Fruit fly (Drosophila melanogaster) whole organism, embryonic: Measurements from ENCODE around the gene ninaE.

ENCODE experiments used
- Ada2b ChIP-seq: fragments of 200-800 bp; sonication (Bioruptor generic); IDR thresholded peaks from 2 replicates; pipeline ENCODE4 v1.3.6; 2022; ENCODE audit warnings: missing biosample characterization, missing genetic modification characterization
- CG10462 ChIP-seq: fragments of 200-800 bp; sonication (Bioruptor generic); optimal IDR thresholded peaks from 2 replicates; lab custom pipeline; 2016; ENCODE audit warnings: missing biosample characterization, missing genetic modification characterization
- CG10543 ChIP-seq: fragments of 200-800 bp; sonication (Bioruptor generic); optimal IDR thresholded peaks from 3 replicates; lab custom pipeline; 2017; ENCODE audit warnings: missing biosample characterization, mild to moderate bottlenecking, missing genetic modification characterization, moderate library complexity
- CG10565 ChIP-seq: fragments of 200-800 bp; sonication (Bioruptor generic); optimal IDR thresholded peaks from 3 replicates; lab custom pipeline; 2016; ENCODE audit warnings: missing biosample characterization, mild to moderate bottlenecking, missing genetic modification characterization
- CG10654 ChIP-seq: fragments of 200-800 bp; sonication (Bioruptor generic); optimal IDR thresholded peaks from 2 replicates; lab custom pipeline; 2016; ENCODE audit warnings: missing biosample characterization, missing genetic modification characterization
- CG11085 ChIP-seq: fragments of 200-800 bp; sonication (Bioruptor generic); IDR thresholded peaks from 2 replicates; pipeline ENCODE4 v1.3.6; 2022; ENCODE audit warnings: missing biosample characterization, missing genetic modification characterization
- CG11247 ChIP-seq: fragments of 200-800 bp; sonication (Bioruptor generic); IDR thresholded peaks from 2 replicates; pipeline ENCODE4 v1.3.6; 2022; ENCODE audit warnings: missing biosample characterization, missing genetic modification characterization
- CG11723 ChIP-seq: fragments of 200-800 bp; sonication (Bioruptor generic); optimal IDR thresholded peaks from 2 replicates; lab custom pipeline; 2017; ENCODE audit warnings: missing biosample characterization, mild to moderate bottlenecking, missing genetic modification characterization
- CG1529 ChIP-seq: fragments of 200-800 bp; sonication (Bioruptor generic); optimal IDR thresholded peaks from 3 replicates; lab custom pipeline; 2018; ENCODE audit warnings: missing biosample characterization, missing genetic modification characterization
- CG18011 ChIP-seq: fragments of 200-800 bp; sonication (Bioruptor generic); optimal IDR thresholded peaks from 2 replicates; lab custom pipeline; 2017; ENCODE audit warnings: missing biosample characterization, missing genetic modification characterization, mild to moderate bottlenecking, moderate library complexity, missing genotype
- CG2116 ChIP-seq: fragments of 200-800 bp; sonication (Bioruptor generic); optimal IDR thresholded peaks from 3 replicates; lab custom pipeline; 2018; ENCODE audit warnings: missing biosample characterization, mild to moderate bottlenecking, missing genetic modification characterization
- CG2202 ChIP-seq: fragments of 200-800 bp; sonication (Bioruptor generic); optimal IDR thresholded peaks from 2 replicates; lab custom pipeline; 2018; ENCODE audit warnings: missing biosample characterization, mild to moderate bottlenecking, missing genetic modification characterization
- CG30431 ChIP-seq: fragments of 200-800 bp; sonication (Bioruptor generic); optimal IDR thresholded peaks from 2 replicates; lab custom pipeline; 2017; ENCODE audit warnings: missing biosample characterization, missing genetic modification characterization
- CG31224 ChIP-seq: fragments of 200-800 bp; sonication (Bioruptor generic); IDR thresholded peaks from 2 replicates; pipeline ENCODE4 v1.3.6; 2022; ENCODE audit warnings: missing biosample characterization, missing genetic modification characterization
- CG4360 ChIP-seq: fragments of 200-800 bp; sonication (Bioruptor generic); IDR thresholded peaks from 2 replicates; pipeline ENCODE4 v1.3.6; 2022; ENCODE audit warnings: missing biosample characterization, missing genetic modification characterization
- CG4707 ChIP-seq: fragments of 200-800 bp; sonication (Bioruptor generic); optimal IDR thresholded peaks from 2 replicates; lab custom pipeline; 2018; ENCODE audit warnings: missing biosample characterization, mild to moderate bottlenecking, missing genetic modification characterization, moderate library complexity
- CG6175 ChIP-seq: fragments of 200-800 bp; sonication (Bioruptor generic); IDR thresholded peaks from 3 replicates; pipeline ENCODE4 v1.3.6; 2022; ENCODE audit warnings: missing biosample characterization, missing genetic modification characterization
- CG6654 ChIP-seq: fragments of 200-800 bp; sonication (Bioruptor generic); optimal IDR thresholded peaks from 2 replicates; lab custom pipeline; 2017; ENCODE audit warnings: missing biosample characterization, mild to moderate bottlenecking, missing genetic modification characterization
- CG6813 ChIP-seq: fragments of 200-800 bp; sonication (Bioruptor generic); optimal IDR thresholded peaks from 2 replicates; lab custom pipeline; 2017; ENCODE audit warnings: missing biosample characterization, missing genetic modification characterization, mild to moderate bottlenecking, moderate library complexity, missing genetic modification reagents
- CG7987 ChIP-seq: fragments of 200-800 bp; sonication (Bioruptor generic); optimal IDR thresholded peaks from 2 replicates; lab custom pipeline; 2018; ENCODE audit warnings: missing biosample characterization, mild to moderate bottlenecking, missing genetic modification characterization, moderate library complexity
- CG9932 ChIP-seq: fragments of 200-800 bp; sonication (Bioruptor generic); IDR thresholded peaks from 2 replicates; pipeline ENCODE4 v1.3.6; 2022; ENCODE audit warnings: missing biosample characterization, missing genetic modification characterization
- Dek ChIP-seq: fragments of 200-800 bp; sonication (Bioruptor generic); optimal IDR thresholded peaks from 3 replicates; lab custom pipeline; 2019; ENCODE audit warnings: missing biosample characterization, mild to moderate bottlenecking, missing genetic modification characterization, moderate library complexity
- E2f2 ChIP-seq: fragments of 200-800 bp; sonication (Bioruptor generic); IDR thresholded peaks from 2 replicates; pipeline ENCODE4 v1.3.6; 2022; ENCODE audit warnings: missing biosample characterization, missing genetic modification characterization
- ERR ChIP-seq: fragments of 200-800 bp; sonication (Bioruptor generic); optimal IDR thresholded peaks from 2 replicates; lab custom pipeline; 2016; ENCODE audit warnings: missing biosample characterization, missing genetic modification characterization
- Nf-YA ChIP-seq: fragments of 200-800 bp; sonication (Bioruptor generic); IDR thresholded peaks from 2 replicates; pipeline ENCODE4 v1.3.6; 2022; ENCODE audit warnings: missing biosample characterization, missing genetic modification characterization
- Pdp1 ChIP-seq, 2 experiments: fragments of 200-800 bp; sonication (Bioruptor generic); optimal IDR thresholded peaks; 3 replicates each; lab custom pipeline; 2016; ENCODE audit warnings: missing biosample characterization in 2 of 2, missing genetic modification characterization in 2 of 2, mild to moderate bottlenecking in 1 of 2, moderate library complexity in 1 of 2
- Ssrp ChIP-seq: fragments of 200-800 bp; sonication (Bioruptor generic); optimal IDR thresholded peaks from 2 replicates; lab custom pipeline; 2018; ENCODE audit warnings: missing biosample characterization, mild to moderate bottlenecking, missing genetic modification characterization, moderate library complexity
- TFAM ChIP-seq: fragments of 200-800 bp; sonication (Bioruptor generic); optimal IDR thresholded peaks from 2 replicates; lab custom pipeline; 2017; ENCODE audit warnings: missing biosample characterization, missing genetic modification characterization, inconsistent platforms
- Vsx1 ChIP-seq: fragments of 200-800 bp; sonication (Bioruptor generic); optimal IDR thresholded peaks from 2 replicates; lab custom pipeline; 2017; ENCODE audit warnings: missing biosample characterization, mild to moderate bottlenecking, missing genetic modification characterization, missing genetic modification reagents
- Xrp1 ChIP-seq: fragments of 200-800 bp; sonication (Bioruptor generic); IDR thresholded peaks from 2 replicates; pipeline ENCODE4 v1.3.6; 2022; ENCODE audit warnings: missing biosample characterization, missing genetic modification characterization
- ab ChIP-seq: fragments of 200-800 bp; sonication (Bioruptor generic); optimal IDR thresholded peaks from 2 replicates; lab custom pipeline; 2016; ENCODE audit warnings: missing biosample characterization, missing genetic modification characterization
- ara ChIP-seq: fragments of 200-800 bp; sonication (Bioruptor generic); IDR thresholded peaks from 2 replicates; pipeline ENCODE4 v1.3.6; 2022; ENCODE audit warnings: missing biosample characterization, missing genetic modification characterization
- bcd ChIP-seq: fragments of 200-800 bp; sonication (Bioruptor generic); optimal IDR thresholded peaks from 2 replicates; lab custom pipeline; 2017; ENCODE audit warnings: missing biosample characterization, mild to moderate bottlenecking, missing genetic modification characterization
- bigmax ChIP-seq: fragments of 200-800 bp; sonication (Bioruptor generic); optimal IDR thresholded peaks from 2 replicates; lab custom pipeline; 2018; ENCODE audit warnings: missing biosample characterization, mild to moderate bottlenecking, missing genetic modification characterization
- chif ChIP-seq, 2 experiments: fragments of 200-800 bp; sonication (Bioruptor generic); optimal IDR thresholded peaks; 3 replicates each; lab custom pipeline; 2016; ENCODE audit warnings: missing biosample characterization in 2 of 2, missing genetic modification characterization in 2 of 2
- crc ChIP-seq: fragments of 200-800 bp; sonication (Bioruptor generic); optimal IDR thresholded peaks from 2 replicates; lab custom pipeline; 2016; ENCODE audit warnings: missing biosample characterization, missing genetic modification characterization
- croc ChIP-seq: fragments of 200-800 bp; sonication (Bioruptor generic); conservative IDR thresholded peaks from 3 replicates; pipeline ENCODE4 v1.3.6; 2022; ENCODE audit warnings: missing biosample characterization, missing genetic modification characterization
- da ChIP-seq: fragments of 200-800 bp; sonication (Bioruptor generic); optimal IDR thresholded peaks from 2 replicates; lab custom pipeline; 2016; ENCODE audit warnings: missing biosample characterization, missing genetic modification characterization
- dati ChIP-seq: fragments of 200-800 bp; sonication (Bioruptor generic); IDR thresholded peaks from 2 replicates; pipeline ENCODE4 v1.3.6; 2022; ENCODE audit warnings: missing biosample characterization, missing genetic modification characterization
- dmrt11E ChIP-seq: fragments of 200-800 bp; sonication (Bioruptor generic); optimal IDR thresholded peaks from 3 replicates; lab custom pipeline; 2018; ENCODE audit warnings: missing biosample characterization, mild to moderate bottlenecking, missing genetic modification characterization, moderate library complexity
- dmrt99B ChIP-seq: fragments of 200-800 bp; sonication (Bioruptor generic); optimal IDR thresholded peaks from 2 replicates; lab custom pipeline; 2018; ENCODE audit warnings: missing biosample characterization, mild to moderate bottlenecking, missing genetic modification characterization, moderate library complexity
- en ChIP-seq: fragments of 200-800 bp; sonication (Bioruptor generic); optimal IDR thresholded peaks from 2 replicates; lab custom pipeline; 2016; ENCODE audit warnings: missing biosample characterization, missing genetic modification characterization
- hth ChIP-seq: fragments of >200 bp; optimal IDR thresholded peaks from 2 replicates; lab custom pipeline; 2017; ENCODE audit warnings: inconsistent platforms
- peb ChIP-seq: fragments of 200-800 bp; sonication (Bioruptor generic); IDR thresholded peaks from 2 replicates; pipeline ENCODE4 v1.3.6; 2022; ENCODE audit warnings: missing biosample characterization, missing genetic modification characterization
- schlank ChIP-seq: fragments of 200-800 bp; sonication (Bioruptor generic); optimal IDR thresholded peaks from 2 replicates; lab custom pipeline; 2018; ENCODE audit warnings: missing biosample characterization, mild to moderate bottlenecking, missing genetic modification characterization
- sr ChIP-seq: fragments of 200-800 bp; sonication (Bioruptor generic); IDR thresholded peaks from 3 replicates; pipeline ENCODE4 v1.3.6; 2022; ENCODE audit warnings: missing biosample characterization, missing genetic modification characterization
- stwl ChIP-seq: fragments of 200-800 bp; sonication (Bioruptor generic); optimal IDR thresholded peaks from 3 replicates; lab custom pipeline; 2018; ENCODE audit warnings: missing biosample characterization, mild to moderate bottlenecking, missing genetic modification characterization, moderate library complexity
- tap ChIP-seq: fragments of 200-800 bp; optimal IDR thresholded peaks from 3 replicates; lab custom pipeline; 2019; ENCODE audit warnings: missing biosample characterization, mild to moderate bottlenecking, missing genetic modification characterization, moderate library complexity
- tll ChIP-seq, 2 experiments: fragments of 200-800 bp in 1 of 2; fragments of >200 bp in 1 of 2; sonication (Bioruptor generic) in 1 of 2; optimal IDR thresholded peaks; 2 replicates each; lab custom pipeline; 2017 to 2019; ENCODE audit warnings: missing biosample characterization in 2 of 2, missing genetic modification characterization in 2 of 2, mild to moderate bottlenecking in 1 of 2, moderate library complexity in 1 of 2
- ttk ChIP-seq: fragments of 200-800 bp; sonication (Bioruptor generic); IDR thresholded peaks from 2 replicates; pipeline ENCODE4 v2.1.2; 2022; ENCODE audit warnings: missing biosample characterization, missing genetic modification characterization
- yki ChIP-seq: fragments of >200 bp; optimal IDR thresholded peaks from 3 replicates; lab custom pipeline; 2018

Gene ninaE

DNA sequence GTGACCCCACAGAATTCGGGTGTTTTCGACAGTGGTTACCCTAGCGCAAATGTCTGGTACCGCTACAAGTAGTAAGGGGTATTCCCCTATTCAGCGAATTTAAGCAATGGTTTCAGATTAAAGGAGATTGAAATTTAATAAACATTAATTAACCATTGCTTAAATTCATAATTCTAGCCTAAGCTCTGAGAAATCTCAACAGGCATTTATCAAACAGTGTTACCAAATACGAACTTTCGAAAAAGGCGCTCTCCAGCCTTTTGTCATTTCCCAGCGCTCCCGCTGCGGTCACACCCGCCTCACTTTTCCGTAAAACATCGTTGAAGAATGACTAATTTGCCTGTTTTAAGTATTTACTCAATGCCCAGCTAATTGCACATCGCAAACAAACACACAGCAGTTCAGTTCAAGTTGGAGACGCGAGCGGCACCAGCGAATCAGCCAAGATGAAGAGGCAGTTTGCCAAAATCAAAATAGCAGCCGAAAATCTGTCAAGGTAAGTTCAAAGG lies 16.9 kb upstream of the ninaE start, which contains the start of the genes Surf6 and RhoGAP92B (continued):
- TF ChIP-seq Xrp1 (peak; percentile 50; the same call in 1 of the 2 replicates), CG9932 (GFP tag; lab: Robert Waterston, UW) (peak; percentile 52), Ada2b (GFP tag; lab: Robert Waterston, UW) (0 out of 2 replicates have a peak, but pooled peaks have one; percentile 18), CG6175 (GFP tag; lab: Robert Waterston, UW) (no peak), CG7987 (peak; percentile 35), CG30431 (GFP tag; lab: Kevin White, UChicago) (no peak), ab (GFP tag; lab: Kevin White, UChicago) (no peak), stwl (tag; lab: Kevin White, UChicago) (peak; percentile 89), CG11247 (GFP tag; lab: Robert Waterston, UW) (no peak), ara (peak; percentile 45; the same call in 1 of the 2 replicates), crc (GFP tag; lab: Kevin White, UChicago) (peak; percentile 22), CG2116 (peak; percentile 69), Pdp1 (GFP tag; optimal IDR thresholded peaks at IDR 0.05; lab: Kevin White, UChicago) (peak; percentile 45 to 61), CG2202 (tag; lab: Kevin White, UChicago) (peak; percentile 60), CG10565 (GFP tag; lab: Kevin White, UChicago) (no peak), CG6813 (GFP tag; lab: Kevin White, UChicago) (peak; percentile 37), CG4360 (GFP tag; lab: Robert Waterston, UW) (0 out of 2 replicates have a peak, but pooled peaks have one; percentile 8), CG4707 (GFP tag; lab: Kevin White, UChicago) (no peak), Ssrp (peak; percentile 46), croc (no peak), ttk (GFP tag; lab: Robert Waterston, UW) (peak; percentile 19; the same call in 1 of the 2 replicates), yki (lab: Kevin White, UChicago) (no peak), schlank (tag; lab: Kevin White, UChicago) (peak; percentile 4), hth (lab: Kevin White, UChicago) (no peak), ERR (GFP tag; lab: Kevin White, UChicago) (peak; percentile 38), dmrt11E (tag; lab: Kevin White, UChicago) (peak; percentile 50), CG10462 (peak; percentile 53), Vsx1 (GFP tag; lab: Kevin White, UChicago) (peak; percentile 70), Nf-YA (GFP tag; lab: Robert Waterston, UW) (no peak), en (GFP tag; lab: Kevin White, UChicago) (peak; percentile 49), CG10543 (peak; percentile 82), tap (peak; percentile 2), dati (GFP tag; lab: Robert Waterston, UW) (no peak), CG6654 (no peak), peb (no peak), TFAM (GFP tag; lab: Kevin White, UChicago) (no peak), bigmax (GFP tag; lab: Kevin White, UChicago) (peak; percentile 33), Dek (tag; lab: Kevin White, UChicago) (peak; percentile 39), CG1529 (peak; percentile 41), da (GFP tag; lab: Kevin White, UChicago) (no peak), tll (GFP tag; optimal IDR thresholded peaks at IDR 0.05; lab: Kevin White, UChicago) (no peak), E2f2 (GFP tag; lab: Robert Waterston, UW) (peak; percentile 84), CG31224 (GFP tag; lab: Robert Waterston, UW) (no peak), chif (GFP tag; optimal IDR thresholded peaks at IDR 0.05; lab: Kevin White, UChicago) (peak in 1 of 2 experiments; percentile 62), dmrt99B (tag; lab: Kevin White, UChicago) (peak; percentile 51), CG11085 (GFP tag; lab: Robert Waterston, UW) (no peak), CG10654 (peak; percentile 54), CG11723 (peak; percentile 20), CG18011 (peak; percentile 28), bcd (GFP tag; lab: Kevin White, UChicago) (peak; percentile 59), sr (no peak)
